Worm (Caenorhabditis elegans) whole organism, late embryonic: ENCODE measurements around the gene T11F8.1.

Experiments used
- K09A11.1 ChIP-seq: sonication (generic microtip); optimal IDR thresholded peaks from 2 replicates; lab custom pipeline; 2017; ENCODE audit warnings: antibody characterized with exemption, mild to moderate bottlenecking, missing genetic modification characterization, missing compliant biosample characterization; ENCODE audit not compliant: insufficient read depth
- ama-1 ChIP-seq: fragments of 150-350 bp; optimal IDR thresholded peaks from 2 replicates; lab custom pipeline; 2014
- ceh-22 ChIP-seq: sonication (generic microtip); optimal IDR thresholded peaks from 2 replicates; lab custom pipeline; 2017; ENCODE audit warnings: missing biosample characterization, missing genetic modification characterization
- ceh-30 ChIP-seq: fragments of 150-350 bp; optimal IDR thresholded peaks from 2 replicates; lab custom pipeline; 2014; ENCODE audit warnings: missing biosample characterization, missing genetic modification characterization
- ceh-48 ChIP-seq: sonication (generic microtip); optimal IDR thresholded peaks from 2 replicates; lab custom pipeline; 2016; ENCODE audit warnings: missing genetic modification characterization, inconsistent platforms, missing compliant biosample characterization
- nhr-11 ChIP-seq: fragments of 150-350 bp; optimal IDR thresholded peaks from 2 replicates; lab custom pipeline; 2014; ENCODE audit warnings: missing biosample characterization, missing genetic modification characterization
- pha-4 ChIP-seq: fragments of 150-350 bp; optimal IDR thresholded peaks from 2 replicates; lab custom pipeline; 2018; ENCODE audit warnings: missing biosample characterization, missing genetic modification reagents, missing genetic modification characterization
- pqm-1 ChIP-seq: sonication (generic microtip); optimal IDR thresholded peaks from 2 replicates; lab custom pipeline; 2016; ENCODE audit warnings: missing genetic modification characterization, missing compliant biosample characterization
- sox-4 ChIP-seq: sonication (generic microtip); optimal IDR thresholded peaks from 2 replicates; lab custom pipeline; 2017; ENCODE audit warnings: mild to moderate bottlenecking, missing genetic modification characterization, inconsistent platforms, missing compliant biosample characterization
- unc-86 ChIP-seq: sonication (generic microtip); optimal IDR thresholded peaks from 2 replicates; lab custom pipeline; 2016; ENCODE audit warnings: missing genetic modification characterization, missing compliant biosample characterization

ce11 chrIV:5482723-5483122 is 3.3 kb downstream of the T11F8.1 start, which contains the start of gene T11F8.5:
- TF ChIP-seq sox-4 (tag; lab: Kevin White, UChicago) (no peak), pqm-1 (tag; lab: Kevin White, UChicago) (no peak), nhr-11 (tag; lab: Kevin White, UChicago) (no peak), ceh-22 (tag; lab: Kevin White, UChicago) (no peak), ama-1 (lab: Kevin White, UChicago) (no peak), K09A11.1 (no peak), pha-4 (tag; lab: Kevin White, UChicago) (no peak), ceh-30 (tag; lab: Kevin White, UChicago) (no peak), unc-86 (no peak), ceh-48 (tag; lab: Kevin White, UChicago) (no peak)
